Fruit fly (Drosophila melanogaster) whole organism, prepupa: ENCODE measurements around the gene Drak.

ENCODE experiments used
- Blimp-1 ChIP-seq: fragments of 200-800 bp; sonication (Bioruptor generic); optimal IDR thresholded peaks from 3 replicates; lab custom pipeline; 2017; ENCODE audit warnings: missing biosample characterization, missing genetic modification characterization, mild to moderate bottlenecking, moderate library complexity, missing genetic modification reagents
- CG11762 ChIP-seq: fragments of 200-800 bp; sonication (Bioruptor generic); optimal IDR thresholded peaks from 3 replicates; lab custom pipeline; 2016; ENCODE audit warnings: missing biosample characterization, missing genetic modification characterization; ENCODE audit not compliant: insufficient read depth
- CG15336 ChIP-seq: fragments of 200-800 bp; sonication (Bioruptor generic); IDR thresholded peaks from 2 replicates; pipeline ENCODE4 v1.3.6; 2022; ENCODE audit warnings: missing biosample characterization, missing genetic modification characterization
- CG1621 ChIP-seq: fragments of 200-800 bp; sonication (Bioruptor generic); optimal IDR thresholded peaks from 3 replicates; lab custom pipeline; 2018; ENCODE audit warnings: missing biosample characterization, mild to moderate bottlenecking, missing genetic modification characterization
- CG16779 ChIP-seq: fragments of 200-800 bp; sonication (Bioruptor generic); optimal IDR thresholded peaks from 3 replicates; lab custom pipeline; 2017; ENCODE audit warnings: missing biosample characterization, mild to moderate bottlenecking, missing genetic modification characterization
- CG3032 ChIP-seq: fragments of 200-800 bp; optimal IDR thresholded peaks from 2 replicates; lab custom pipeline; 2019; ENCODE audit warnings: missing biosample characterization, mild to moderate bottlenecking, missing genetic modification characterization, moderate library complexity
- CG31627 ChIP-seq: fragments of 200-800 bp; sonication (Bioruptor generic); optimal IDR thresholded peaks from 3 replicates; lab custom pipeline; 2016; ENCODE audit warnings: missing biosample characterization, missing genetic modification characterization
- CG32006 ChIP-seq: fragments of 200-800 bp; sonication (Bioruptor generic); optimal IDR thresholded peaks from 3 replicates; lab custom pipeline; 2017; ENCODE audit warnings: missing biosample characterization, mild to moderate bottlenecking, missing genetic modification characterization
- CG34406 ChIP-seq: fragments of 200-800 bp; sonication (Bioruptor generic); optimal IDR thresholded peaks from 3 replicates; lab custom pipeline; 2016; ENCODE audit warnings: missing biosample characterization, missing genetic modification characterization
- CG4318 ChIP-seq: fragments of 200-800 bp; sonication (Bioruptor generic); optimal IDR thresholded peaks from 3 replicates; lab custom pipeline; 2017; ENCODE audit warnings: missing biosample characterization, mild to moderate bottlenecking, missing genetic modification characterization
- CG6163 ChIP-seq: fragments of 200-800 bp; sonication (Bioruptor generic); IDR thresholded peaks from 3 replicates; pipeline ENCODE4 v1.3.6; 2022; ENCODE audit warnings: missing biosample characterization, missing genetic modification characterization
- CG6276 ChIP-seq: fragments of 200-800 bp; sonication (Bioruptor generic); optimal IDR thresholded peaks from 2 replicates; lab custom pipeline; 2017; ENCODE audit warnings: missing biosample characterization, mild to moderate bottlenecking, missing genetic modification characterization
- CG6792 ChIP-seq: fragments of 200-800 bp; sonication (Bioruptor generic); optimal IDR thresholded peaks from 3 replicates; lab custom pipeline; 2016; ENCODE audit warnings: missing biosample characterization, missing genetic modification characterization
- CG6808 ChIP-seq: fragments of 200-800 bp; sonication (Bioruptor generic); optimal IDR thresholded peaks from 3 replicates; lab custom pipeline; 2017; ENCODE audit warnings: missing biosample characterization, missing genetic modification characterization, mild to moderate bottlenecking, moderate library complexity, missing genetic modification reagents
- CG6854 ChIP-seq: fragments of 200-800 bp; sonication (Bioruptor generic); optimal IDR thresholded peaks from 2 replicates; lab custom pipeline; 2017; ENCODE audit warnings: missing biosample characterization, mild to moderate bottlenecking, missing genetic modification characterization
- CG8119 ChIP-seq: fragments of 200-800 bp; sonication (Bioruptor generic); IDR thresholded peaks from 3 replicates; pipeline ENCODE4 v1.3.6; 2022; ENCODE audit warnings: missing biosample characterization, missing genetic modification characterization
- CG8319 ChIP-seq: fragments of 200-800 bp; sonication (Bioruptor generic); optimal IDR thresholded peaks from 3 replicates; lab custom pipeline; 2016; ENCODE audit warnings: missing biosample characterization, missing genetic modification characterization
- CG8632 ChIP-seq: fragments of 200-800 bp; sonication (Bioruptor generic); optimal IDR thresholded peaks from 3 replicates; lab custom pipeline; 2016; ENCODE audit warnings: missing biosample characterization, missing genetic modification characterization
- CG9139 ChIP-seq: fragments of 200-800 bp; sonication (Bioruptor generic); optimal IDR thresholded peaks from 3 replicates; lab custom pipeline; 2017; ENCODE audit warnings: missing biosample characterization, mild to moderate bottlenecking, missing genetic modification characterization
- Eip75B ChIP-seq: fragments of 200-800 bp; sonication (Bioruptor generic); optimal IDR thresholded peaks from 3 replicates; lab custom pipeline; 2016; ENCODE audit warnings: missing biosample characterization, missing genetic modification characterization
- Eip78C ChIP-seq: fragments of 200-800 bp; sonication (Bioruptor generic); peaks from one replicate; lab custom pipeline; 2016; ENCODE audit warnings: missing biosample characterization, missing genetic modification characterization
- Eip93F ChIP-seq: fragments of 200-800 bp; sonication (Bioruptor generic); optimal IDR thresholded peaks from 2 replicates; lab custom pipeline; 2016; ENCODE audit warnings: missing biosample characterization, mild to moderate bottlenecking, missing genetic modification characterization
- Ets21C ChIP-seq: fragments of 200-800 bp; sonication (Bioruptor generic); optimal IDR thresholded peaks from 3 replicates; lab custom pipeline; 2016; ENCODE audit warnings: missing biosample characterization, missing genetic modification characterization
- Ets96B ChIP-seq: fragments of 200-800 bp; optimal IDR thresholded peaks from 2 replicates; lab custom pipeline; 2019; ENCODE audit warnings: missing biosample characterization, mild to moderate bottlenecking, missing genetic modification characterization, moderate library complexity
- Gug ChIP-seq: fragments of 200-800 bp; sonication (Bioruptor generic); IDR thresholded peaks from 2 replicates; pipeline ENCODE4 v1.3.6; 2022; ENCODE audit warnings: missing biosample characterization, missing genetic modification characterization
- Hr38 ChIP-seq: sonication (Bioruptor generic); optimal IDR thresholded peaks from 2 replicates; lab custom pipeline; 2016; ENCODE audit warnings: missing biosample characterization, missing genetic modification characterization
- Hr39 ChIP-seq: fragments of 200-800 bp; sonication (Bioruptor generic); optimal IDR thresholded peaks from 2 replicates; lab custom pipeline; 2016; ENCODE audit warnings: missing biosample characterization, missing genetic modification characterization
- Hr4 ChIP-seq: fragments of 200-800 bp; sonication (Bioruptor generic); optimal IDR thresholded peaks from 3 replicates; lab custom pipeline; 2016; ENCODE audit warnings: missing biosample characterization, missing genetic modification characterization
- Lpt ChIP-seq: fragments of 200-800 bp; sonication (Bioruptor generic); optimal IDR thresholded peaks from 3 replicates; lab custom pipeline; 2016; ENCODE audit warnings: missing biosample characterization, missing genetic modification characterization
- Met ChIP-seq: fragments of 200-800 bp; sonication (Bioruptor generic); optimal IDR thresholded peaks from 3 replicates; lab custom pipeline; 2016; ENCODE audit warnings: missing biosample characterization, missing genetic modification characterization
- OdsH ChIP-seq: fragments of 200-800 bp; sonication (Bioruptor generic); optimal IDR thresholded peaks from 3 replicates; lab custom pipeline; 2016; ENCODE audit warnings: missing biosample characterization, missing genetic modification characterization
- Smox ChIP-seq: fragments of 200-800 bp; sonication (Bioruptor generic); optimal IDR thresholded peaks from 3 replicates; lab custom pipeline; 2016; ENCODE audit warnings: missing biosample characterization, missing genetic modification characterization
- Sox102F ChIP-seq: fragments of 200-800 bp; sonication (Bioruptor generic); optimal IDR thresholded peaks from 2 replicates; lab custom pipeline; 2016; ENCODE audit warnings: missing biosample characterization, mild to moderate bottlenecking, missing genetic modification characterization
- Sox14 ChIP-seq: fragments of 200-800 bp; sonication (Bioruptor generic); optimal IDR thresholded peaks from 3 replicates; lab custom pipeline; 2016; ENCODE audit warnings: missing biosample characterization, missing genetic modification characterization
- Sox15 ChIP-seq: fragments of 200-800 bp; sonication (Bioruptor generic); optimal IDR thresholded peaks from 3 replicates; lab custom pipeline; 2016; ENCODE audit warnings: missing biosample characterization, missing genetic modification characterization
- cyc ChIP-seq: fragments of 200-800 bp; sonication (Bioruptor generic); optimal IDR thresholded peaks from 3 replicates; lab custom pipeline; 2016; ENCODE audit warnings: missing biosample characterization, missing genetic modification characterization
- dac ChIP-seq: fragments of 200-800 bp; sonication (Bioruptor generic); optimal IDR thresholded peaks from 2 replicates; lab custom pipeline; 2017; ENCODE audit warnings: missing biosample characterization, mild to moderate bottlenecking, missing genetic modification characterization
- dsx ChIP-seq: fragments of 200-800 bp; optimal IDR thresholded peaks from 3 replicates; lab custom pipeline; 2019; ENCODE audit warnings: missing biosample characterization, mild to moderate bottlenecking, missing genetic modification characterization, moderate library complexity; ENCODE audit not compliant: poor library complexity, severe bottlenecking
- eg ChIP-seq: fragments of 200-800 bp; sonication (Bioruptor generic); IDR thresholded peaks from 3 replicates; pipeline ENCODE4 v1.3.6; 2022; ENCODE audit warnings: missing biosample characterization, missing genetic modification characterization
- fd59A ChIP-seq: fragments of 200-800 bp; sonication (Bioruptor generic); optimal IDR thresholded peaks from 2 replicates; lab custom pipeline; 2017; ENCODE audit warnings: missing biosample characterization, mild to moderate bottlenecking, missing genetic modification characterization, missing genetic modification reagents
- fd85E ChIP-seq: fragments of 200-800 bp; sonication (Bioruptor generic); optimal IDR thresholded peaks from 3 replicates; lab custom pipeline; 2016; ENCODE audit warnings: missing biosample characterization, missing genetic modification characterization
- fkh ChIP-seq: fragments of 200-800 bp; sonication (Bioruptor generic); optimal IDR thresholded peaks from 3 replicates; lab custom pipeline; 2017; ENCODE audit warnings: missing biosample characterization, mild to moderate bottlenecking, missing genetic modification characterization, moderate library complexity
- pdm3 ChIP-seq: fragments of 200-800 bp; sonication (Bioruptor generic); optimal IDR thresholded peaks from 3 replicates; lab custom pipeline; 2016; ENCODE audit warnings: missing biosample characterization, missing genetic modification characterization
- salr ChIP-seq, 2 experiments: fragments of 200-800 bp; sonication (Bioruptor generic); optimal IDR thresholded peaks; 3 replicates each; lab custom pipeline; 2016 to 2018; ENCODE audit warnings: missing biosample characterization in 2 of 2, missing genetic modification characterization in 2 of 2, mild to moderate bottlenecking in 1 of 2
- ss ChIP-seq, 2 experiments: fragments of 200-800 bp; sonication (Bioruptor generic); optimal IDR thresholded peaks; 2 replicates in 1 of 2; 3 replicates in 1 of 2; lab custom pipeline; 2017 to 2018; ENCODE audit warnings: mild to moderate bottlenecking in 2 of 2, missing biosample characterization in 2 of 2, missing genetic modification characterization in 2 of 2, moderate library complexity in 1 of 2
- svp ChIP-seq: fragments of 200-800 bp; sonication (Bioruptor generic); peaks from one replicate; lab custom pipeline; 2016; ENCODE audit warnings: missing biosample characterization, missing genetic modification characterization
- vri ChIP-seq: fragments of 200-800 bp; sonication (Bioruptor generic); optimal IDR thresholded peaks from 3 replicates; lab custom pipeline; 2016; ENCODE audit warnings: missing biosample characterization, mild to moderate bottlenecking, missing genetic modification characterization

The Drak gene

DNA sequence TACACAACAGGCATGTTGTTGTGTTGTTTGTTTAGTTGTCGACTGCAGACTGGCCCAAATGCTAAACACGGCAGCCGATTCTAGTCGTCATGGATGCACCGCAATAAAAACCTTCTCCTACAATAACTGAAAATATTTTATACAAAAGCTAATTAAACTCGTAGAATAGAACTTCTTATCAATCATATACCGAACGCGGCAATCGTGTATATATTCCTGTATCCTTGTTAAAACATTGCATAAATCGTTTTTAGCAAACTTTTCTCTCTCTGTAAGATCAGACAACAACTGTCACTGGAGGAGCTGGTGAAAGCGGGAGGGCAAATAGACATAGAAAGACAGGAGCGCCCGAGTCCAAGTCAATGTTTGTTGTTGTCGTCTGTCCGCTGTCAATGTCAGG lies 55.8 kb downstream of the Drak start (continued):
- TF ChIP-seq Smox (GFP tag; lab: Kevin White, UChicago) (no peak), Hr4 (GFP tag; lab: Kevin White, UChicago) (peak; percentile 54), fd59A (no peak), Sox102F (GFP tag; lab: Kevin White, UChicago) (no peak), dac (GFP tag; lab: Kevin White, UChicago) (peak; percentile 19), Blimp-1 (GFP tag; lab: Kevin White, UChicago) (no peak), CG6854 (no peak), CG8632 (GFP tag; lab: Kevin White, UChicago) (no peak), CG6163 (GFP tag; lab: Robert Waterston, UW) (peak; percentile 68; the same call in 2 of the 3 replicates), CG32006 (peak; percentile 83), Ets21C (GFP tag; lab: Kevin White, UChicago) (no peak), pdm3 (GFP tag; lab: Kevin White, UChicago) (peak; percentile 54), Gug (peak; percentile 34; the same call in 1 of the 2 replicates), Sox14 (GFP tag; lab: Kevin White, UChicago) (peak; percentile 61), CG6792 (GFP tag; lab: Kevin White, UChicago) (no peak), CG9139 (GFP tag; lab: Kevin White, UChicago) (no peak)
- TF ChIP-seq, all 60 proteins: peak for 36

dm6 chrX:11550078-11550477 lies 57.1 kb downstream of the Drak start:
- TF ChIP-seq Sox14 (GFP tag; lab: Kevin White, UChicago) (peak; percentile 37), fd59A (no peak), CG16779 (tag; lab: Kevin White, UChicago) (no peak), CG11762 (GFP tag; lab: Kevin White, UChicago) (no peak), eg (GFP tag; lab: Robert Waterston, UW) (no peak), CG34406 (no peak), ss (GFP tag; optimal IDR thresholded peaks at IDR 0.05; lab: Kevin White, UChicago) (no peak), CG8319 (GFP tag; lab: Kevin White, UChicago) (no peak), CG1621 (tag; lab: Kevin White, UChicago) (no peak), Gug (peak; percentile 34; the same call in 1 of the 2 replicates), Hr39 (GFP tag; lab: Kevin White, UChicago) (peak; percentile 66), Smox (GFP tag; lab: Kevin White, UChicago) (peak; percentile 56), fd85E (GFP tag; lab: Kevin White, UChicago) (no peak), cyc (GFP tag; lab: Kevin White, UChicago) (peak; percentile 53), Sox15 (GFP tag; lab: Kevin White, UChicago) (no peak), Eip75B (peak; percentile 23), Blimp-1 (GFP tag; lab: Kevin White, UChicago) (no peak), CG4318 (no peak), Sox102F (GFP tag; lab: Kevin White, UChicago) (peak; percentile 38), Lpt (GFP tag; lab: Kevin White, UChicago) (no peak), pdm3 (GFP tag; lab: Kevin White, UChicago) (peak; percentile 49), svp (GFP tag; lab: Kevin White, UChicago) (peak; percentile 70), CG6808 (GFP tag; lab: Kevin White, UChicago) (no peak), fkh (no peak), Eip93F (GFP tag; lab: Kevin White, UChicago) (no peak), Ets96B (tag; lab: Kevin White, UChicago) (peak; percentile 23), CG6792 (GFP tag; lab: Kevin White, UChicago) (peak; percentile 38), dsx (no peak), CG6854 (no peak), salr (GFP tag; optimal IDR thresholded peaks at IDR 0.05; lab: Kevin White, UChicago) (no peak), CG32006 (peak; percentile 17), vri (GFP tag; lab: Kevin White, UChicago) (peak; percentile 25), CG6276 (GFP tag; lab: Kevin White, UChicago) (no peak), CG9139 (GFP tag; lab: Kevin White, UChicago) (no peak), CG6163 (GFP tag; lab: Robert Waterston, UW) (no peak), dac (GFP tag; lab: Kevin White, UChicago) (no peak), Hr38 (no peak), OdsH (peak; percentile 33), CG8632 (GFP tag; lab: Kevin White, UChicago) (peak; percentile 24), CG15336 (GFP tag; lab: Robert Waterston, UW) (peak; percentile 34; the same call in 1 of the 2 replicates), Eip78C (GFP tag; lab: Kevin White, UChicago) (peak; percentile 74), CG3032 (tag; lab: Kevin White, UChicago) (peak; percentile 16), CG8119 (peak; percentile 47; the same call in 1 of the 3 replicates), Met (peak; percentile 60), CG31627 (GFP tag; lab: Kevin White, UChicago) (peak; percentile 50)
